Worm (Caenorhabditis elegans): ENCODE data around the gene hlh-25.
A peak's percentile ranks its signal among the peaks of the same experiment; 100 is the strongest.

Gene hlh-25

ce11 chrII:5497541-5497940 lies 37.5 kb upstream of the hlh-25 start:
- no peak for TF ChIP-seq Y75B8A.6 (GFP tag; IDR thresholded peaks at IDR 0.05)
- TF ChIP-seq Y48G9A.11 (GFP tag; IDR thresholded peaks at IDR 0.05) = no peak
- TF ChIP-seq lin-29 (GFP tag; IDR thresholded peaks at IDR 0.05) = no peak
- TF ChIP-seq lin-15B (tag; optimal IDR thresholded peaks at IDR 0.05) = no peak
- TF ChIP-seq pha-4 (GFP tag; IDR thresholded peaks at IDR 0.05) = no peak
- TF ChIP-seq pha-4 (tag; optimal IDR thresholded peaks at IDR 0.05) = no peak
- no peak for TF ChIP-seq ztf-11 (tag; optimal IDR thresholded peaks at IDR 0.05)
- no peak for TF ChIP-seq tag-97 (GFP tag; IDR thresholded peaks at IDR 0.05)
- TF ChIP-seq egl-27 (tag; optimal IDR thresholded peaks at IDR 0.05) = no peak
- no peak for TF ChIP-seq nhr-111 (GFP tag; optimal IDR thresholded peaks at IDR 0.05)
- TF ChIP-seq ceh-32 (tag; optimal IDR thresholded peaks at IDR 0.05; ENCODE audit: poor library complexity) = no peak
- no peak for TF ChIP-seq ztf-7 (tag; optimal IDR thresholded peaks at IDR 0.05)
- no peak for TF ChIP-seq lin-38 (GFP tag; IDR thresholded peaks at IDR 0.05)
- no peak for TF ChIP-seq ZK337.2 (GFP tag; IDR thresholded peaks at IDR 0.05)
- TF ChIP-seq dmd-8 (GFP tag; IDR thresholded peaks at IDR 0.05) = no peak
- TF ChIP-seq tra-1 (GFP tag; IDR thresholded peaks at IDR 0.05) = no peak
- no peak for TF ChIP-seq ZK546.5 (tag; optimal IDR thresholded peaks at IDR 0.05)
- TF ChIP-seq dmd-9 (GFP tag; IDR thresholded peaks at IDR 0.05) = no peak
- no peak for TF ChIP-seq pqm-1 (tag; optimal IDR thresholded peaks at IDR 0.05)
- no peak for TF ChIP-seq unc-130 (GFP tag; optimal IDR thresholded peaks at IDR 0.05)

- TF ChIP-seq aha-1 (tag) (peak; percentile 33), madf-5 (GFP tag; IDR thresholded peaks at IDR 0.05) (no peak)
Observed at ce11 chrII:5498156-5498739, 36.8 kb upstream of the hlh-25 start, which contains the start of the genes suex-1 and F12A10.9. suex-1 (minus strand) TSS chrII:5498256. F12A10.9 (plus strand) TSS chrII:5498689.

- TF ChIP-seq lin-29 (GFP tag; IDR thresholded peaks at IDR 0.05) (no peak), lir-3 (tag; optimal IDR thresholded peaks at IDR 0.05) (no peak), dmd-8 (GFP tag; IDR thresholded peaks at IDR 0.05) (no peak), dpl-1 (GFP tag; optimal IDR thresholded peaks at IDR 0.05) (no peak), mes-2 (tag; optimal IDR thresholded peaks at IDR 0.05; ENCODE audit: poor library complexity, severe bottlenecking) (no peak), ces-1 (GFP tag; optimal IDR thresholded peaks at IDR 0.05) (no peak), Y105C5A.15 (GFP tag; IDR thresholded peaks at IDR 0.05) (no peak), dmd-6 (GFP tag; IDR thresholded peaks at IDR 0.05) (no peak)
Observed at ce11 chrII:5500470-5500869, 34.6 kb upstream of the hlh-25 start, which contains the start of gene fzy-1. fzy-1 (plus strand) TSS chrII:5500770.

- no peak for TF ChIP-seq T26A8.4 (GFP tag; IDR thresholded peaks at IDR 0.05)
- TF ChIP-seq zip-2 (tag; optimal IDR thresholded peaks at IDR 0.05) = no peak
- peak; percentile 79 for TF ChIP-seq aha-1 (tag)
- no peak for TF ChIP-seq fkh-10 (GFP tag; optimal IDR thresholded peaks at IDR 0.05)
- peak; percentile 31 for TF ChIP-seq hlh-30 (tag; optimal IDR thresholded peaks at IDR 0.05; ENCODE audit: insufficient read depth)
- no peak for TF ChIP-seq mxl-3 (GFP tag; optimal IDR thresholded peaks at IDR 0.05)
- TF ChIP-seq lin-29 (GFP tag; IDR thresholded peaks at IDR 0.05) = no peak
- no peak for TF ChIP-seq lin-15B (tag; optimal IDR thresholded peaks at IDR 0.05)
- no peak for TF ChIP-seq snpc-1.2 (GFP tag; IDR thresholded peaks at IDR 0.05)
- no peak for TF ChIP-seq aly-2 (tag; optimal IDR thresholded peaks at IDR 0.05)
- no peak for TF ChIP-seq fos-1 (tag; optimal IDR thresholded peaks at IDR 0.05)
- no peak for TF ChIP-seq hmg-1.1 (GFP tag; IDR thresholded peaks at IDR 0.05)
- no peak for TF ChIP-seq nhr-111 (GFP tag; optimal IDR thresholded peaks at IDR 0.05)
- no peak for TF ChIP-seq spr-1 (tag; optimal IDR thresholded peaks at IDR 0.05)
- peak; percentile 35 for TF ChIP-seq ces-1 (GFP tag; optimal IDR thresholded peaks at IDR 0.05)
- no peak for TF ChIP-seq php-3 (GFP tag; IDR thresholded peaks at IDR 0.05)
- TF ChIP-seq nhr-10 (tag; optimal IDR thresholded peaks at IDR 0.05) = no peak
- TF ChIP-seq nhr-237 (tag; optimal IDR thresholded peaks at IDR 0.05) = no peak
- TF ChIP-seq lin-1 (GFP tag; IDR thresholded peaks at IDR 0.05) = no peak
- TF ChIP-seq D1046.2 (GFP tag; IDR thresholded peaks at IDR 0.05) = no peak
- TF ChIP-seq sdz-12 (GFP tag; optimal IDR thresholded peaks at IDR 0.05) = no peak
- TF ChIP-seq Y75B8A.6 (GFP tag; IDR thresholded peaks at IDR 0.05) = no peak
- TF ChIP-seq lsy-2 (tag; optimal IDR thresholded peaks at IDR 0.05) = no peak
- TF ChIP-seq lin-38 (GFP tag; IDR thresholded peaks at IDR 0.05) = peak; percentile 64
- no peak for TF ChIP-seq ztf-11 (tag; optimal IDR thresholded peaks at IDR 0.05)
- TF ChIP-seq pha-4 (GFP tag; IDR thresholded peaks at IDR 0.05) = no peak
- no peak for TF ChIP-seq pha-4 (tag; optimal IDR thresholded peaks at IDR 0.05)
Observed at ce11 chrII:5500986-5501657, 33.9 kb upstream of the hlh-25 start, which contains the start of gene F12A10.8. F12A10.8 (minus strand) TSS chrII:5501064.
